Worm (Caenorhabditis elegans) whole organism, L3 larva: ENCODE data around the gene sru-4.

ENCODE experiments used
- R02D3.7 ChIP-seq: fragments of 150-350 bp; optimal IDR thresholded peaks from 2 replicates; lab custom pipeline; 2014; ENCODE audit warnings: missing biosample characterization, missing genetic modification characterization
- ZK546.5 ChIP-seq: sonication (generic microtip); optimal IDR thresholded peaks from 2 replicates; lab custom pipeline; 2017; ENCODE audit warnings: missing biosample characterization, missing genetic modification characterization
- aly-2 ChIP-seq: fragments of 150-350 bp; optimal IDR thresholded peaks from 2 replicates; lab custom pipeline; 2014; ENCODE audit warnings: missing biosample characterization, missing genetic modification characterization
- ama-1 ChIP-seq: fragments of 150-350 bp; optimal IDR thresholded peaks from 2 replicates; lab custom pipeline; 2018
- ceh-16 ChIP-seq: sonication (generic microtip); optimal IDR thresholded peaks from 2 replicates; lab custom pipeline; 2017; ENCODE audit warnings: missing biosample characterization, missing genetic modification characterization
- ceh-82 ChIP-seq: fragments of 150-350 bp; optimal IDR thresholded peaks from 2 replicates; lab custom pipeline; 2014; ENCODE audit warnings: missing biosample characterization, missing genetic modification characterization
- egl-27 ChIP-seq: sonication (generic microtip); optimal IDR thresholded peaks from 4 replicates; lab custom pipeline; 2017; ENCODE audit warnings: missing biosample characterization, missing genetic modification reagents, missing genetic modification characterization
- egl-5 ChIP-seq: fragments of 150-350 bp; optimal IDR thresholded peaks from 2 replicates; lab custom pipeline; 2017; ENCODE audit warnings: missing biosample characterization, missing genetic modification reagents, missing genetic modification characterization, inconsistent platforms
- elt-1 ChIP-seq: fragments of 150-350 bp; optimal IDR thresholded peaks from 2 replicates; lab custom pipeline; 2014; ENCODE audit warnings: missing biosample characterization, missing genetic modification characterization
- elt-2 ChIP-seq: sonication (generic microtip); optimal IDR thresholded peaks from 2 replicates; lab custom pipeline; 2016; ENCODE audit warnings: missing genetic modification reagents, mild to moderate bottlenecking, missing genetic modification characterization, missing compliant biosample characterization
- eor-1 ChIP-seq, 2 experiments: fragments of 150-350 bp; optimal IDR thresholded peaks; 2 replicates each; lab custom pipeline; 2014 to 2018; ENCODE audit warnings: missing biosample characterization in 2 of 2, missing genetic modification characterization in 2 of 2
- fkh-10 ChIP-seq: sonication (generic microtip); optimal IDR thresholded peaks from 2 replicates; lab custom pipeline; 2017; ENCODE audit warnings: missing biosample characterization, missing genetic modification reagents, missing genetic modification characterization
- fos-1 ChIP-seq: fragments of 150-350 bp; optimal IDR thresholded peaks from 2 replicates; lab custom pipeline; 2014; ENCODE audit warnings: missing biosample characterization, missing genetic modification characterization
- hmg-11 ChIP-seq: sonication (generic microtip); optimal IDR thresholded peaks from 2 replicates; lab custom pipeline; 2016; ENCODE audit warnings: missing genetic modification characterization, missing compliant biosample characterization
- jun-1 ChIP-seq: fragments of 150-350 bp; optimal IDR thresholded peaks from 2 replicates; lab custom pipeline; 2014; ENCODE audit warnings: missing biosample characterization, missing genetic modification reagents, missing genetic modification characterization
- lin-15B ChIP-seq: fragments of 150-350 bp; optimal IDR thresholded peaks from 2 replicates; lab custom pipeline; 2014; ENCODE audit warnings: missing biosample characterization, missing genetic modification characterization
- lin-39 ChIP-seq: fragments of 150-350 bp; optimal IDR thresholded peaks from 2 replicates; lab custom pipeline; 2018; ENCODE audit warnings: missing biosample characterization, missing genetic modification reagents, missing genetic modification characterization
- lsy-12 ChIP-seq: sonication (generic microtip); optimal IDR thresholded peaks from 2 replicates; lab custom pipeline; 2016; ENCODE audit warnings: mild to moderate bottlenecking, missing genetic modification characterization, missing compliant biosample characterization
- mdl-1 ChIP-seq: fragments of 150-350 bp; optimal IDR thresholded peaks from 2 replicates; lab custom pipeline; 2014; ENCODE audit warnings: missing biosample characterization, missing genetic modification characterization
- mml-1 ChIP-seq: fragments of 150-350 bp; sonication (generic microtip); optimal IDR thresholded peaks from 3 replicates; lab custom pipeline; 2014; ENCODE audit warnings: missing biosample characterization, missing genetic modification characterization
- nfya-1 ChIP-seq: sonication (generic microtip); optimal IDR thresholded peaks from 2 replicates; lab custom pipeline; 2017; ENCODE audit warnings: missing genetic modification characterization, mild to moderate bottlenecking, missing compliant biosample characterization, antibody characterized with exemption, moderate library complexity; ENCODE audit not compliant: insufficient read depth
- nhr-12 ChIP-seq: fragments of 150-350 bp; optimal IDR thresholded peaks from 2 replicates; lab custom pipeline; 2014; ENCODE audit warnings: missing biosample characterization, missing genetic modification characterization
- nhr-23 ChIP-seq: fragments of 150-350 bp; optimal IDR thresholded peaks from 2 replicates; lab custom pipeline; 2014; ENCODE audit warnings: missing biosample characterization, missing genetic modification reagents, missing genetic modification characterization
- nhr-237 ChIP-seq: fragments of 150-350 bp; optimal IDR thresholded peaks from 2 replicates; lab custom pipeline; 2014; ENCODE audit warnings: missing biosample characterization, missing genetic modification characterization
- nhr-25 ChIP-seq: sonication (generic microtip); optimal IDR thresholded peaks from 2 replicates; lab custom pipeline; 2017; ENCODE audit warnings: missing biosample characterization, missing genetic modification characterization
- nhr-28 ChIP-seq: fragments of 150-350 bp; optimal IDR thresholded peaks from 2 replicates; lab custom pipeline; 2014; ENCODE audit warnings: missing biosample characterization, missing genetic modification characterization
- nhr-43 ChIP-seq: sonication (generic microtip); optimal IDR thresholded peaks from 2 replicates; lab custom pipeline; 2016; ENCODE audit warnings: mild to moderate bottlenecking, missing genetic modification characterization, missing compliant biosample characterization; ENCODE audit not compliant: poor library complexity, severe bottlenecking
- nhr-76 ChIP-seq: fragments of 150-350 bp; sonication (generic microtip); optimal IDR thresholded peaks from 5 replicates; lab custom pipeline; 2014; ENCODE audit warnings: missing biosample characterization, missing genetic modification characterization
- nhr-77 ChIP-seq: fragments of 150-350 bp; optimal IDR thresholded peaks from 2 replicates; lab custom pipeline; 2014; ENCODE audit warnings: missing biosample characterization, missing genetic modification characterization
- pha-4 ChIP-seq: fragments of 150-350 bp; optimal IDR thresholded peaks from 2 replicates; lab custom pipeline; 2014; ENCODE audit warnings: missing biosample characterization, missing genetic modification reagents, missing genetic modification characterization
- pqm-1 ChIP-seq: fragments of 150-350 bp; optimal IDR thresholded peaks from 2 replicates; lab custom pipeline; 2017; ENCODE audit warnings: missing biosample characterization, missing genetic modification characterization, inconsistent platforms
- skn-1 ChIP-seq: fragments of 150-350 bp; optimal IDR thresholded peaks from 2 replicates; lab custom pipeline; 2014; ENCODE audit warnings: missing biosample characterization, missing genetic modification characterization
- snpc-4 ChIP-seq: fragments of 150-350 bp; optimal IDR thresholded peaks from 2 replicates; lab custom pipeline; 2014; ENCODE audit warnings: missing biosample characterization, missing genetic modification characterization
- tbx-2 ChIP-seq: sonication (generic microtip); optimal IDR thresholded peaks from 2 replicates; lab custom pipeline; 2016; ENCODE audit warnings: mild to moderate bottlenecking, missing genetic modification characterization, missing compliant biosample characterization
- unc-39 ChIP-seq: sonication (generic microtip); optimal IDR thresholded peaks from 4 replicates; lab custom pipeline; 2017; ENCODE audit warnings: missing biosample characterization, missing genetic modification characterization
- unc-62 ChIP-seq: fragments of 150-350 bp; sonication (generic microtip); optimal IDR thresholded peaks from 4 replicates; lab custom pipeline; 2014; ENCODE audit warnings: missing biosample characterization, missing genetic modification reagents, missing genetic modification characterization
- zag-1 ChIP-seq: fragments of 150-350 bp; optimal IDR thresholded peaks from 2 replicates; lab custom pipeline; 2014; ENCODE audit warnings: missing biosample characterization, missing genetic modification characterization
- ztf-11 ChIP-seq: fragments of 150-350 bp; optimal IDR thresholded peaks from 2 replicates; lab custom pipeline; 2014; ENCODE audit warnings: missing biosample characterization, missing genetic modification characterization
- ztf-4 ChIP-seq: fragments of 150-350 bp; optimal IDR thresholded peaks from 2 replicates; lab custom pipeline; 2014; ENCODE audit warnings: missing biosample characterization, missing genetic modification characterization

sru-4 gene

ce11 chrIV:9511221-9511638 is 13.0 kb downstream of the sru-4 start (continued):
- TF ChIP-seq ZK546.5 = no peak
- peak; percentile 59 for TF ChIP-seq egl-5 (tag; lab: Kevin White, UChicago)
- peak; percentile 92 for TF ChIP-seq nhr-25 (tag; lab: Kevin White, UChicago)
- TF ChIP-seq ceh-82 (tag; lab: Kevin White, UChicago) = peak; percentile 76
- peak; percentile 64 for TF ChIP-seq nhr-43 (tag; lab: Kevin White, UChicago)
- TF ChIP-seq unc-39 (tag; lab: Kevin White, UChicago) = no peak
- TF ChIP-seq fos-1 = peak; percentile 1
- peak; percentile 43 for TF ChIP-seq pha-4
- no peak for TF ChIP-seq egl-27 (tag; lab: Kevin White, UChicago)
- peak; percentile 55 for TF ChIP-seq nhr-76
- no peak for TF ChIP-seq nhr-12
- TF ChIP-seq mdl-1 (tag; lab: Kevin White, UChicago) = peak; percentile 47
- TF ChIP-seq nhr-23 (tag; lab: Kevin White, UChicago) = peak; percentile 73
- peak; percentile 20 for TF ChIP-seq unc-62 (GFP tag; lab: Kevin White, UChicago)
- TF ChIP-seq skn-1 = no peak
- peak; percentile 37 for TF ChIP-seq lin-39 (tag; lab: Kevin White, UChicago)
- peak; percentile 32 for TF ChIP-seq fkh-10 (GFP tag; lab: Kevin White, UChicago)
- TF ChIP-seq ztf-11 (tag; lab: Kevin White, UChicago) = no peak
- TF ChIP-seq eor-1 (tag; optimal IDR thresholded peaks at IDR 0.05; lab: Kevin White, UChicago) = no peak
- peak; percentile 94 for TF ChIP-seq ama-1 (lab: Kevin White, UChicago)
- TF ChIP-seq ceh-16 (tag; lab: Kevin White, UChicago) = no peak

DNA sequence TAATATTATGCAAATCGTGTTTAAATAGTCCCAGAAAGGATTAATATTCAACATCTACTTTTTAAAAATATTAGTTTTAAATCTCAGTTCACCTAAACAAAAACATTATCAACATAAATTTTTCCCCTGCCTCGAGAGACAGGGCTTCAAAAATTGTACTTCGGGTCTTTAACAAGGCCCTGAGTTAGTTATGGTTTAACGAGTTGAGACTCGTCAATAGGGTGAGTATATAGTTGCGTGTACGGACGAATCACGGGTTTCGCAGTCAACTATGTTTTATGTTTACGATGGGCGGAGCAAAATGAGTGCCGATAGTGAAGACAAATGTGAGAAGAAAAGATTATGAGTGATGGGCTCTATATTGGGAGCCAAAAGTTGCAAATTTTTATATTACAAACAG is 13.5 kb downstream of the sru-4 start:
- no peak for TF ChIP-seq zag-1 (tag; lab: Kevin White, UChicago)
- no peak for TF ChIP-seq nhr-77 (tag; lab: Kevin White, UChicago)
- peak; percentile 23 for TF ChIP-seq pha-4
- TF ChIP-seq ama-1 (lab: Kevin White, UChicago) = no peak
- TF ChIP-seq tbx-2 (tag; lab: Kevin White, UChicago) = no peak
- TF ChIP-seq ztf-4 = no peak
- TF ChIP-seq hmg-11 (tag; lab: Kevin White, UChicago) = no peak
- TF ChIP-seq nhr-237 = no peak
- TF ChIP-seq elt-2 (tag; lab: Kevin White, UChicago) = peak; percentile 43
- no peak for TF ChIP-seq aly-2 (tag; lab: Kevin White, UChicago)
- no peak for TF ChIP-seq nhr-25 (tag; lab: Kevin White, UChicago)
- no peak for TF ChIP-seq lin-15B (tag; lab: Kevin White, UChicago)
- peak; percentile 67 for TF ChIP-seq snpc-4
- TF ChIP-seq ztf-11 (tag; lab: Kevin White, UChicago) = no peak
- no peak for TF ChIP-seq mdl-1 (tag; lab: Kevin White, UChicago)
- peak; percentile 40 for TF ChIP-seq pqm-1 (tag; lab: Kevin White, UChicago)

DNA sequence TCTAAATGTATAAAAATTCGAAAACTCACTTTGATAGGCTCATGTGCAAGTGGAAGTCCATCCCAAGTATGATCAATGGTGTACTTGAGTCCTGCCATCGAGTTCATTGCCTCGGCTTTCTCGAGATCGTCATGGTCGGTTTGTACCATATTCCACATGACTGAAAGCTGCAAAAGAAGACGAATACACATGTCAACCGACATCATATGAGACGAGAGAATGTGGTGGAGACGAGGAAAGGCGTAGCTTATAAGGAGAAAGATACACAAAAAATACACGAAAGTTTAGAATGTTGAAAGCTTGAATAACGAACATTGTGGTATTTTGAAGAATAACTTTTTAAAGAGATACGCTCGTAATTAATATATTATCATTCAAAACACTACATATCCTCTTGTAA is 14.6 kb downstream of the sru-4 start, which contains the start of gene C33A12.3:
TSS of gene C33A12.3 (minus strand) at position 167 of the 400 bp plus-strand sequence.
- TF ChIP-seq mml-1 (tag; lab: Kevin White, UChicago) = no peak
- TF ChIP-seq elt-1 (tag; lab: Kevin White, UChicago) = no peak
- no peak for TF ChIP-seq nhr-12
- TF ChIP-seq R02D3.7 (tag; lab: Kevin White, UChicago) = no peak
- no peak for TF ChIP-seq ceh-16 (tag; lab: Kevin White, UChicago)
- TF ChIP-seq jun-1 = no peak
- no peak for TF ChIP-seq fos-1
- no peak for TF ChIP-seq skn-1
- TF ChIP-seq lsy-12 (tag; lab: Kevin White, UChicago) = no peak
- no peak for TF ChIP-seq snpc-4
- no peak for TF ChIP-seq ztf-11 (tag; lab: Kevin White, UChicago)
- TF ChIP-seq nhr-28 = no peak
- TF ChIP-seq nfya-1 (tag; lab: Kevin White, UChicago) = no peak
- no peak for TF ChIP-seq aly-2 (tag; lab: Kevin White, UChicago)
- no peak for TF ChIP-seq ama-1 (lab: Kevin White, UChicago)
- TF ChIP-seq hmg-11 (tag; lab: Kevin White, UChicago) = no peak
- no peak for TF ChIP-seq nhr-77 (tag; lab: Kevin White, UChicago)
- TF ChIP-seq lin-15B (tag; lab: Kevin White, UChicago) = no peak
- no peak for TF ChIP-seq ZK546.5
